Fruit fly (Drosophila melanogaster) whole organism, embryonic: ENCODE data around the gene CG8066.

ENCODE experiments used
- Abd-B ChIP-seq: fragments of 200-800 bp; sonication (Bioruptor generic); optimal IDR thresholded peaks from 2 replicates; lab custom pipeline; 2018; ENCODE audit warnings: missing biosample characterization, mild to moderate bottlenecking, missing genetic modification characterization, moderate library complexity
- Atf6 ChIP-seq: fragments of 200-800 bp; sonication (Bioruptor generic); IDR thresholded peaks from 2 replicates; pipeline ENCODE4 v1.3.6; 2022; ENCODE audit warnings: missing biosample characterization, missing genetic modification characterization
- Blimp-1 ChIP-seq: fragments of 200-800 bp; sonication (Bioruptor generic); optimal IDR thresholded peaks from 3 replicates; lab custom pipeline; 2018; ENCODE audit warnings: missing biosample characterization, missing genetic modification characterization, mild to moderate bottlenecking, moderate library complexity, missing genetic modification reagents
- CG10654 ChIP-seq: fragments of 200-800 bp; sonication (Bioruptor generic); optimal IDR thresholded peaks from 2 replicates; lab custom pipeline; 2016; ENCODE audit warnings: missing biosample characterization, missing genetic modification characterization
- CG13123 ChIP-seq: fragments of 200-800 bp; sonication (Bioruptor generic); optimal IDR thresholded peaks from 2 replicates; lab custom pipeline; 2016; ENCODE audit warnings: missing biosample characterization, missing genetic modification characterization
- CG14860 ChIP-seq: fragments of 200-800 bp; sonication (Bioruptor generic); IDR thresholded peaks from 3 replicates; pipeline ENCODE4 v1.3.6; 2022; ENCODE audit warnings: missing biosample characterization, missing genetic modification characterization; ENCODE audit not compliant: partially characterized antibody
- CG15269 ChIP-seq: fragments of 200-800 bp; sonication (Bioruptor generic); optimal IDR thresholded peaks from 2 replicates; lab custom pipeline; 2018; ENCODE audit warnings: missing biosample characterization, mild to moderate bottlenecking, missing genetic modification characterization, moderate library complexity
- CG17802 ChIP-seq: fragments of 200-800 bp; sonication (Bioruptor generic); optimal IDR thresholded peaks from 2 replicates; lab custom pipeline; 2018; ENCODE audit warnings: missing biosample characterization, mild to moderate bottlenecking, missing genetic modification characterization, moderate library complexity
- CG7745 ChIP-seq: fragments of 200-800 bp; sonication (Bioruptor generic); optimal IDR thresholded peaks from 2 replicates; lab custom pipeline; 2018; ENCODE audit warnings: missing biosample characterization, mild to moderate bottlenecking, missing genetic modification characterization, moderate library complexity
- CG8388 ChIP-seq: fragments of 200-800 bp; sonication (Bioruptor generic); optimal IDR thresholded peaks from 2 replicates; lab custom pipeline; 2019; ENCODE audit warnings: missing biosample characterization, mild to moderate bottlenecking, missing genetic modification characterization, moderate library complexity
- CG9876 ChIP-seq: fragments of 200-800 bp; sonication (Bioruptor generic); optimal IDR thresholded peaks from 2 replicates; lab custom pipeline; 2016; ENCODE audit warnings: missing biosample characterization, missing genetic modification characterization
- CHES-1-like ChIP-seq: fragments of 200-800 bp; sonication (Bioruptor generic); optimal IDR thresholded peaks from 2 replicates; lab custom pipeline; 2016; ENCODE audit warnings: missing biosample characterization, missing genetic modification characterization
- CkIIα-i1 ChIP-seq: fragments of 200-800 bp; sonication (Bioruptor generic); IDR thresholded peaks from 2 replicates; pipeline ENCODE4 v1.3.6; 2022; ENCODE audit warnings: missing biosample characterization, missing genetic modification characterization
- CrebB ChIP-seq: fragments of 200-800 bp; sonication (Bioruptor generic); optimal IDR thresholded peaks from 3 replicates; lab custom pipeline; 2018; ENCODE audit warnings: missing biosample characterization, mild to moderate bottlenecking, missing genetic modification characterization
- Dp ChIP-seq: fragments of 200-800 bp; sonication (Bioruptor generic); optimal IDR thresholded peaks from 2 replicates; lab custom pipeline; 2018; ENCODE audit warnings: missing biosample characterization, mild to moderate bottlenecking, missing genetic modification characterization, moderate library complexity
- Fer3 ChIP-seq: fragments of 200-800 bp; sonication (Bioruptor generic); optimal IDR thresholded peaks from 2 replicates; lab custom pipeline; 2018; ENCODE audit warnings: missing biosample characterization, mild to moderate bottlenecking, missing genetic modification characterization, moderate library complexity
- HLH4C ChIP-seq: fragments of 200-800 bp; sonication (Bioruptor generic); IDR thresholded peaks from 3 replicates; pipeline ENCODE4 v1.3.6; 2022; ENCODE audit warnings: missing biosample characterization, missing genetic modification characterization; ENCODE audit not compliant: partially characterized antibody
- HmgD ChIP-seq: fragments of 200-800 bp; sonication (Bioruptor generic); optimal IDR thresholded peaks from 3 replicates; lab custom pipeline; 2016; ENCODE audit warnings: missing biosample characterization, missing genetic modification characterization
- NC2α ChIP-seq: fragments of 200-800 bp; sonication (Bioruptor generic); optimal IDR thresholded peaks from 2 replicates; lab custom pipeline; 2016; ENCODE audit warnings: missing biosample characterization, missing genetic modification characterization
- NFAT ChIP-seq: fragments of 200-800 bp; sonication (Bioruptor generic); IDR thresholded peaks from 2 replicates; pipeline ENCODE4 v1.3.6; 2022; ENCODE audit warnings: missing biosample characterization, missing genetic modification characterization
- Opbp ChIP-seq: fragments of 200-800 bp; sonication (Bioruptor generic); IDR thresholded peaks from 3 replicates; pipeline ENCODE4 v1.3.6; 2022; ENCODE audit warnings: missing biosample characterization, missing genetic modification characterization; ENCODE audit not compliant: partially characterized antibody
- Ravus ChIP-seq: fragments of 200-800 bp; sonication (Bioruptor generic); IDR thresholded peaks from 2 replicates; pipeline ENCODE4 v1.3.6; 2022; ENCODE audit warnings: missing biosample characterization, missing genetic modification characterization
- Six4 ChIP-seq: fragments of 200-800 bp; sonication (Bioruptor generic); optimal IDR thresholded peaks from 2 replicates; lab custom pipeline; 2016; ENCODE audit warnings: missing biosample characterization, missing genetic modification characterization
- Vsx1 ChIP-seq: fragments of 200-800 bp; sonication (Bioruptor generic); optimal IDR thresholded peaks from 2 replicates; lab custom pipeline; 2017; ENCODE audit warnings: missing biosample characterization, mild to moderate bottlenecking, missing genetic modification characterization, missing genetic modification reagents
- br ChIP-seq: fragments of >200 bp; optimal IDR thresholded peaks from 2 replicates; lab custom pipeline; 2017
- chinmo ChIP-seq: fragments of 200-800 bp; sonication (Bioruptor generic); IDR thresholded peaks from 4 replicates; pipeline ENCODE4 v1.3.6; 2022; ENCODE audit warnings: missing biosample characterization, missing genetic modification characterization; ENCODE audit not compliant: partially characterized antibody
- crol ChIP-seq: fragments of 200-800 bp; sonication (Bioruptor generic); IDR thresholded peaks from 2 replicates; pipeline ENCODE4 v1.3.6; 2022; ENCODE audit warnings: missing biosample characterization, missing genetic modification characterization
- dati ChIP-seq: fragments of 200-800 bp; sonication (Bioruptor generic); IDR thresholded peaks from 2 replicates; pipeline ENCODE4 v1.3.6; 2022; ENCODE audit warnings: missing biosample characterization, missing genetic modification characterization
- dmrt99B ChIP-seq: fragments of 200-800 bp; sonication (Bioruptor generic); optimal IDR thresholded peaks from 2 replicates; lab custom pipeline; 2018; ENCODE audit warnings: missing biosample characterization, mild to moderate bottlenecking, missing genetic modification characterization, moderate library complexity
- ems ChIP-seq: fragments of 200-800 bp; sonication (Bioruptor generic); optimal IDR thresholded peaks from 3 replicates; lab custom pipeline; 2016; ENCODE audit warnings: missing biosample characterization, missing genetic modification characterization
- esg ChIP-seq: fragments of 200-800 bp; sonication (Bioruptor generic); conservative IDR thresholded peaks from 2 replicates; pipeline ENCODE4 v1.3.6; 2022; ENCODE audit warnings: missing biosample characterization, missing genetic modification characterization
- ewg ChIP-seq: fragments of 200-800 bp; sonication (Bioruptor generic); optimal IDR thresholded peaks from 3 replicates; lab custom pipeline; 2017; ENCODE audit warnings: mild to moderate bottlenecking, missing biosample characterization, missing genetic modification reagents, missing genetic modification characterization
- fd3F ChIP-seq: fragments of 200-800 bp; sonication (Bioruptor generic); optimal IDR thresholded peaks from 2 replicates; lab custom pipeline; 2018; ENCODE audit warnings: missing biosample characterization, mild to moderate bottlenecking, missing genetic modification characterization, moderate library complexity
- gfzf ChIP-seq: fragments of 200-800 bp; sonication (Bioruptor generic); optimal IDR thresholded peaks from 2 replicates; lab custom pipeline; 2016; ENCODE audit warnings: missing biosample characterization, mild to moderate bottlenecking, missing genetic modification characterization, moderate library complexity
- hth ChIP-seq: fragments of >200 bp; optimal IDR thresholded peaks from 2 replicates; lab custom pipeline; 2017; ENCODE audit warnings: inconsistent platforms
- ind ChIP-seq: fragments of 200-800 bp; sonication (Bioruptor generic); optimal IDR thresholded peaks from 3 replicates; lab custom pipeline; 2016; ENCODE audit warnings: missing biosample characterization, missing genetic modification characterization
- luna ChIP-seq: fragments of 200-800 bp; sonication (Bioruptor generic); optimal IDR thresholded peaks from 2 replicates; lab custom pipeline; 2016; ENCODE audit warnings: missing biosample characterization, missing genetic modification characterization
- nmo ChIP-seq: fragments of 200-800 bp; sonication (Bioruptor generic); optimal IDR thresholded peaks from 2 replicates; lab custom pipeline; 2018; ENCODE audit warnings: missing biosample characterization, mild to moderate bottlenecking, missing genetic modification characterization, moderate library complexity
- pan ChIP-seq, 4 experiments: fragments of >200 bp in 3 of 4; fragments of 200-800 bp in 1 of 4; sonication (Bioruptor generic) in 1 of 4; optimal IDR thresholded peaks in 3 of 4; IDR thresholded peaks in 1 of 4; 2 replicates each; pipeline versions ENCODE4 v1.3.6 to Lab custom; 2017 to 2022; ENCODE audit warnings: missing biosample characterization in 2 of 4, missing genetic modification characterization in 2 of 4, mixed read lengths in 1 of 4
- peb ChIP-seq: fragments of 200-800 bp; sonication (Bioruptor generic); IDR thresholded peaks from 2 replicates; pipeline ENCODE4 v1.3.6; 2022; ENCODE audit warnings: missing biosample characterization, missing genetic modification characterization
- pho ChIP-seq: fragments of 200-800 bp; sonication (Bioruptor generic); optimal IDR thresholded peaks from 2 replicates; lab custom pipeline; 2016; ENCODE audit warnings: missing biosample characterization, missing genetic modification characterization
- sim ChIP-seq: fragments of 200-800 bp; sonication (Bioruptor generic); IDR thresholded peaks from 2 replicates; pipeline ENCODE4 v1.3.6; 2022; ENCODE audit warnings: missing biosample characterization, missing genetic modification characterization
- slbo ChIP-seq: fragments of 200-800 bp; sonication (Bioruptor generic); IDR thresholded peaks from 2 replicates; pipeline ENCODE4 v1.3.6; 2022; ENCODE audit warnings: missing biosample characterization, missing genetic modification characterization
- tap ChIP-seq: fragments of 200-800 bp; optimal IDR thresholded peaks from 3 replicates; lab custom pipeline; 2019; ENCODE audit warnings: missing biosample characterization, mild to moderate bottlenecking, missing genetic modification characterization, moderate library complexity
- tio ChIP-seq: fragments of 200-800 bp; sonication (Bioruptor generic); optimal IDR thresholded peaks from 2 replicates; lab custom pipeline; 2017; ENCODE audit warnings: missing biosample characterization, missing genetic modification characterization, inconsistent platforms
- tup ChIP-seq: fragments of 200-800 bp; sonication (Bioruptor generic); optimal IDR thresholded peaks from 2 replicates; lab custom pipeline; 2016; ENCODE audit warnings: missing biosample characterization, mild to moderate bottlenecking, missing genetic modification characterization, moderate library complexity
- twi ChIP-seq: fragments of 200-800 bp; optimal IDR thresholded peaks from 2 replicates; lab custom pipeline; 2019; ENCODE audit warnings: missing biosample characterization, mild to moderate bottlenecking, missing genetic modification characterization, moderate library complexity
- usp ChIP-seq: fragments of >200 bp; optimal IDR thresholded peaks from 2 replicates; lab custom pipeline; 2017; ENCODE audit warnings: missing biosample characterization, missing genetic modification characterization
- zen2 ChIP-seq: fragments of 200-800 bp; sonication (Bioruptor generic); IDR thresholded peaks from 3 replicates; pipeline ENCODE4 v1.3.6; 2022; ENCODE audit warnings: missing biosample characterization, missing genetic modification characterization; ENCODE audit not compliant: partially characterized antibody

CG8066 gene

DNA sequence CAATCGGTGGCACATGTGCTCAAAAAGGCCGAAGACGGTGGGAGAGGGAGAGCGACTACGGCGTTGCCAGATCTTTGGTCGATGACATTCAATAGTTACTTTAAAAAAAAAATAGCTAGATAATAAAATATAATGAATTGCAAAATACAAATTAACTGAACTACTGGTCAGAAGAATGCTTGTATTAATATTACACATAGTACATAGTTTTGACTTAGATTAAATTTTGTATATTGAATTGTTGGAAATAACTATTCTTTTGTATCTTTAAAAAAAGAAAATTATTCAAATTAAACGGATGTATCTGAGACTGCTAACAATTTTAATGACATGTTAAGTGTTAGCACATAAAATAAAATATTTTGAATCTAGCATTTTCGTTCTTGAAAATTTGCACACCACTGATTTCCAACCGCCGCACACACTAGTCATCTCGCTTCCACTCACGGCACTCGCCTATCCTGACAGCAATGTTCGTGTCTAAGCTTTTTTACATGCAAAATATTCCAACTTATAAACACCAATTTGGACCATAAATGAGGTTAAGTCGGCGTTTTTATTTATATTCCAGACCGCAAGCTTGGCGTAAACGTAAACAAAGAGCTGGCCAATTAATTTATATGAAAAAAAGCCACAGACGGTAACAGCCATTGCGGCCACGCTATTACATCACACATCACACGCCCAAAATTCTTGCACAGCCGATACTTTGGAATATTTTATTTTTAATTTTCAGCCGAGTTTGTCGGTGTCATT is 6.5 kb upstream of the CG8066 start (continued):
- TF ChIP-seq pan (optimal IDR thresholded peaks at IDR 0.05; lab: Kevin White, UChicago) (no peak), pan (GFP tag; optimal IDR thresholded peaks at IDR 0.05 in 1 of 2, IDR thresholded peaks at IDR 0.05 in 1 of 2) (peak in 1 of 2 experiments; percentile 52), Fer3 (tag; lab: Kevin White, UChicago) (peak; percentile 64), HLH4C (GFP tag; lab: Robert Waterston, UW) (no peak), pho (peak; percentile 76), esg (peak; percentile 65), sim (no peak), br (lab: Kevin White, UChicago) (no peak), dmrt99B (tag; lab: Kevin White, UChicago) (peak; percentile 78), HmgD (GFP tag; lab: Kevin White, UChicago) (no peak), luna (GFP tag; lab: Kevin White, UChicago) (no peak), CG13123 (GFP tag; lab: Kevin White, UChicago) (peak; percentile 60), hth (no peak), zen2 (no peak), tio (GFP tag; lab: Kevin White, UChicago) (peak; percentile 72), CHES-1-like (GFP tag; lab: Kevin White, UChicago) (peak; percentile 59), slbo (GFP tag; lab: Robert Waterston, UW) (peak; percentile 84), tup (GFP tag; lab: Kevin White, UChicago) (no peak), CrebB (tag; lab: Kevin White, UChicago) (no peak), Dp (GFP tag; lab: Kevin White, UChicago) (no peak), tap (tag; lab: Kevin White, UChicago) (peak; percentile 18), chinmo (GFP tag; lab: Robert Waterston, UW) (no peak), Six4 (peak; percentile 59), Ravus (GFP tag; lab: Robert Waterston, UW) (no peak), Atf6 (peak; percentile 72), peb (GFP tag; lab: Robert Waterston, UW) (0 out of 2 replicates have a peak, but pooled peaks have one; percentile 18), crol (GFP tag; lab: Robert Waterston, UW) (no peak), CG15269 (tag; lab: Kevin White, UChicago) (peak; percentile 82), twi (tag; lab: Kevin White, UChicago) (peak; percentile 44), ind (GFP tag; lab: Kevin White, UChicago) (peak; percentile 80), CG17802 (tag; lab: Kevin White, UChicago) (no peak), ewg (GFP tag; lab: Kevin White, UChicago) (peak; percentile 52), CG8388 (GFP tag; lab: Kevin White, UChicago) (peak; percentile 75), nmo (GFP tag; lab: Kevin White, UChicago) (peak; percentile 86), Opbp (GFP tag; lab: Robert Waterston, UW) (no peak), CkIIα-i1 (GFP tag; lab: Robert Waterston, UW) (no peak), NFAT (GFP tag; lab: Robert Waterston, UW) (no peak), CG14860 (GFP tag; lab: Robert Waterston, UW) (no peak), CG9876 (GFP tag; lab: Kevin White, UChicago) (no peak), ems (GFP tag; lab: Kevin White, UChicago) (peak; percentile 45), Abd-B (peak; percentile 77), CG7745 (tag; lab: Kevin White, UChicago) (no peak), CG10654 (GFP tag; lab: Kevin White, UChicago) (peak; percentile 57), NC2α (GFP tag; lab: Kevin White, UChicago) (no peak), Blimp-1 (GFP tag; lab: Kevin White, UChicago) (peak; percentile 73), fd3F (GFP tag; lab: Kevin White, UChicago) (peak; percentile 70), gfzf (GFP tag; lab: Kevin White, UChicago) (no peak), Vsx1 (GFP tag; lab: Kevin White, UChicago) (peak; percentile 14), dati (GFP tag; lab: Robert Waterston, UW) (no peak), usp (GFP tag; lab: Kevin White, UChicago) (no peak)
